Worm (Caenorhabditis elegans): ENCODE measurements around the gene bir-2.

bir-2 gene

DNA sequence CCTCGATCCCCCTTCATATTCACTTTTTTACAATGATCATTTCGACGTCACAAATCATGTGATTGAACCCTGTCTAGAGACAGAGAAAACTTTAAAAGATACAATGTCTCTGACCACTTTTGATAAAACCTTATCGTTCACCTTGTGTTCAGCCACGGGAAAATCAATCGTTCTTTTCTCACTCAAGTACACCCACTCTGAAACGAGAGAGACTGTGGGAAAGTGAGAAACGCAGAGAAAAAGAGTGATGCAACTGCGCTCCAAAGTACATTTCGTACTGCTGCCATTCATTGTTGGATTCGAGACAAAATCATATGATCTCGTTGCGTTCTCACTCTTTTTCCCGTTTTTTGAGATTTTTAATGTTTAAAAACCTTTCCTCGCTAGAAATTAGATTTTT, 3.5 kb upstream of the bir-2 start:
- 0 out of 2 replicates have a peak, but pooled peaks have one; percentile 10 for TF ChIP-seq egrh-3 (GFP tag; IDR thresholded peaks at IDR 0.05)
- peak; percentile 19 for TF ChIP-seq snpc-4 (GFP tag; optimal IDR thresholded peaks at IDR 0.05)
- TF ChIP-seq snpc-4 (tag; optimal IDR thresholded peaks at IDR 0.05), result peak in 2 of 4 experiments; percentile 70 to 71
- no peak for TF ChIP-seq xnd-1 (tag; optimal IDR thresholded peaks at IDR 0.05)
- TF ChIP-seq athp-1 (tag; optimal IDR thresholded peaks at IDR 0.05), result peak; percentile 86
- peak; percentile 18 for TF ChIP-seq pha-4 (tag; optimal IDR thresholded peaks at IDR 0.05)
- peak; percentile 70 for TF ChIP-seq ZK185.1 (tag; optimal IDR thresholded peaks at IDR 0.05; ENCODE audit: poor library complexity, severe bottlenecking)
- no peak for TF ChIP-seq F37B4.10 (GFP tag; IDR thresholded peaks at IDR 0.05)
- no peak for TF ChIP-seq T07F8.4 (tag; optimal IDR thresholded peaks at IDR 0.05)
- TF ChIP-seq nfya-2 (GFP tag; IDR thresholded peaks at IDR 0.05), result no peak
- no peak for TF ChIP-seq lsy-27 (tag; optimal IDR thresholded peaks at IDR 0.05; ENCODE audit: borderline replicate concordance, insufficient read depth)
- no peak for TF ChIP-seq D2030.7 (GFP tag; IDR thresholded peaks at IDR 0.05)
- TF ChIP-seq let-607 (tag; optimal IDR thresholded peaks at IDR 0.05), result peak in 1 of 2 experiments; percentile 83
- TF ChIP-seq aptf-2 (GFP tag; conservative IDR thresholded peaks at IDR 0.05), result no peak
- TF ChIP-seq ceh-79 (tag; optimal IDR thresholded peaks at IDR 0.05), result no peak
- TF ChIP-seq hlh-26 (GFP tag; conservative IDR thresholded peaks at IDR 0.05), result no peak
- no peak for TF ChIP-seq dpff-1 (tag; optimal IDR thresholded peaks at IDR 0.05)
- peak; percentile 85 for TF ChIP-seq atf-7 (tag; optimal IDR thresholded peaks at IDR 0.05)
- no peak for TF ChIP-seq nhr-179 (tag; optimal IDR thresholded peaks at IDR 0.05)
- no peak for TF ChIP-seq B0261.1 (tag; optimal IDR thresholded peaks at IDR 0.05)
- TF ChIP-seq ceh-40 (GFP tag; IDR thresholded peaks at IDR 0.05), result no peak
- peak; percentile 13 for TF ChIP-seq F23B12.7 (tag; optimal IDR thresholded peaks at IDR 0.05; ENCODE audit: insufficient read depth)
- TF ChIP-seq hlh-12 (tag; optimal IDR thresholded peaks at IDR 0.05), result no peak
- TF ChIP-seq dpl-1 (GFP tag; optimal IDR thresholded peaks at IDR 0.05), result peak; percentile 0
- TF ChIP-seq hmg-20 (GFP tag; IDR thresholded peaks at IDR 0.05), result no peak
- peak; percentile 75 for TF ChIP-seq pbrm-1 (GFP tag; IDR thresholded peaks at IDR 0.05)
- peak; percentile 34 for TF ChIP-seq K12H6.12 (tag; optimal IDR thresholded peaks at IDR 0.05)
- peak; percentile 26 for TF ChIP-seq repo-1 (tag; optimal IDR thresholded peaks at IDR 0.05)
- TF ChIP-seq mel-28 (tag; optimal IDR thresholded peaks at IDR 0.05; ENCODE audit: borderline replicate concordance), result no peak
- no peak for TF ChIP-seq die-1 (tag; optimal IDR thresholded peaks at IDR 0.05)
- TF ChIP-seq him-1 (tag; optimal IDR thresholded peaks at IDR 0.05), result no peak
- TF ChIP-seq nhr-80 (tag; optimal IDR thresholded peaks at IDR 0.05), result peak; percentile 97
- TF ChIP-seq sptf-2 (GFP tag; optimal IDR thresholded peaks at IDR 0.05), result no peak
- peak; percentile 65; the same call in 1 of the 2 replicates for TF ChIP-seq K11D2.4 (GFP tag; IDR thresholded peaks at IDR 0.05)
- peak; percentile 61; the same call in 1 of the 2 replicates for TF ChIP-seq Y53G8AR.9 (GFP tag; conservative IDR thresholded peaks at IDR 0.05)
- TF ChIP-seq lin-26 (GFP tag; IDR thresholded peaks at IDR 0.05), result no peak
- no peak for TF ChIP-seq zim-3 (tag; optimal IDR thresholded peaks at IDR 0.05)
- TF ChIP-seq lag-1 (GFP tag; IDR thresholded peaks at IDR 0.05), result no peak
- TF ChIP-seq snpc-1.3 (tag; optimal IDR thresholded peaks at IDR 0.05; ENCODE audit: insufficient read depth), result no peak
- no peak for TF ChIP-seq tbx-9 (tag; optimal IDR thresholded peaks at IDR 0.05; ENCODE audit: borderline replicate concordance)
- no peak for TF ChIP-seq F55B11.4 (tag; optimal IDR thresholded peaks at IDR 0.05; ENCODE audit: borderline replicate concordance, insufficient read depth)
- no peak for TF ChIP-seq madf-8 (GFP tag; conservative IDR thresholded peaks at IDR 0.05)
- TF ChIP-seq attf-6 (GFP tag; IDR thresholded peaks at IDR 0.05), result no peak
- TF ChIP-seq Y56A3A.18 (GFP tag; IDR thresholded peaks at IDR 0.05), result 0 out of 2 replicates have a peak, but pooled peaks have one; percentile 67
- TF ChIP-seq lsl-1 (GFP tag; optimal IDR thresholded peaks at IDR 0.05), result peak; percentile 29
- no peak for TF ChIP-seq aptf-3 (GFP tag; IDR thresholded peaks at IDR 0.05)
- 0 out of 2 replicates have a peak, but pooled peaks have one; percentile 22 for TF ChIP-seq ceh-100 (GFP tag; IDR thresholded peaks at IDR 0.05)
- no peak for TF ChIP-seq nhr-27 (tag; optimal IDR thresholded peaks at IDR 0.05)
